Fruit fly (Drosophila melanogaster): Measurements from ENCODE around the gene CG34164.
A peak's percentile ranks its signal among the peaks of the same experiment; 100 is the strongest.

Gene CG34164

dm6 chr2L:12010877-12011666 lies 45.1 kb upstream of the CG34164 start (continued):
- TF ChIP-seq PHDP (tag; optimal IDR thresholded peaks at IDR 0.05) (peak; percentile 93), bsh (GFP tag; optimal IDR thresholded peaks at IDR 0.05) (peak; percentile 55 to 90), caup (GFP tag; optimal IDR thresholded peaks at IDR 0.05; ENCODE audit: severe bottlenecking) (peak; percentile 86), CG9437 (GFP tag; optimal IDR thresholded peaks at IDR 0.05) (peak; percentile 85), unc-4 (GFP tag; IDR thresholded peaks at IDR 0.05; ENCODE audit: partially characterized antibody) (no peak), pzg (GFP tag; optimal IDR thresholded peaks at IDR 0.05) (peak; percentile 6), NC2β (GFP tag; optimal IDR thresholded peaks at IDR 0.05) (peak; percentile 49), CG17912 (GFP tag; optimal IDR thresholded peaks at IDR 0.05) (no peak), CG12299 (tag; optimal IDR thresholded peaks at IDR 0.05) (peak; percentile 91), exex (tag; optimal IDR thresholded peaks at IDR 0.05) (peak; percentile 96), gcm (GFP tag; optimal IDR thresholded peaks at IDR 0.05) (peak; percentile 87), CG33557 (GFP tag; optimal IDR thresholded peaks at IDR 0.05) (peak; percentile 91), CG13424 (tag; optimal IDR thresholded peaks at IDR 0.05) (peak; percentile 96), CG6813 (GFP tag; optimal IDR thresholded peaks at IDR 0.05) (peak; percentile 86), pros (GFP tag; optimal IDR thresholded peaks at IDR 0.05) (no peak), CG6254 (GFP tag; optimal IDR thresholded peaks at IDR 0.05) (peak; percentile 64), shn (GFP tag; optimal IDR thresholded peaks at IDR 0.05) (peak; percentile 78), CG3726 (GFP tag; IDR thresholded peaks at IDR 0.05) (no peak), CG8388 (GFP tag; optimal IDR thresholded peaks at IDR 0.05) (peak; percentile 80), CG7745 (tag; optimal IDR thresholded peaks at IDR 0.05) (no peak), D (optimal IDR thresholded peaks at IDR 0.05) (no peak), D (GFP tag; optimal IDR thresholded peaks at IDR 0.05) (peak; percentile 78), Tbp (GFP tag; optimal IDR thresholded peaks at IDR 0.05) (no peak), tio (GFP tag; optimal IDR thresholded peaks at IDR 0.05) (no peak), Bgb (GFP tag; IDR thresholded peaks at IDR 0.05; ENCODE audit: partially characterized antibody) (no peak), CG17829 (tag; optimal IDR thresholded peaks at IDR 0.05) (peak; percentile 91), cg (GFP tag; optimal IDR thresholded peaks at IDR 0.05) (no peak), Hr51 (GFP tag; optimal IDR thresholded peaks at IDR 0.05) (peak; percentile 71 to 92), tx (GFP tag; optimal IDR thresholded peaks at IDR 0.05) (peak; percentile 72), CG11723 (GFP tag; optimal IDR thresholded peaks at IDR 0.05) (peak; percentile 89), CG7839 (tag; optimal IDR thresholded peaks at IDR 0.05) (peak; percentile 95), Oli (tag; optimal IDR thresholded peaks at IDR 0.05) (peak; percentile 95), ham (GFP tag; IDR thresholded peaks at IDR 0.05) (no peak), chif (GFP tag; optimal IDR thresholded peaks at IDR 0.05) (peak; percentile 76 to 78), Hmr (GFP tag; optimal IDR thresholded peaks at IDR 0.05) (peak; percentile 95), danr (GFP tag; IDR thresholded peaks at IDR 0.05) (no peak), Asciz (GFP tag; optimal IDR thresholded peaks at IDR 0.05) (peak; percentile 84), CG2678 (tag; optimal IDR thresholded peaks at IDR 0.05) (peak; percentile 97), CG3407 (GFP tag; optimal IDR thresholded peaks at IDR 0.05) (peak; percentile 66), ro (GFP tag; IDR thresholded peaks at IDR 0.05) (no peak), CG8359 (GFP tag; optimal IDR thresholded peaks at IDR 0.05; ENCODE audit: borderline replicate concordance) (peak; percentile 77), CG17385 (GFP tag; optimal IDR thresholded peaks at IDR 0.05) (peak; percentile 87), Vsx1 (GFP tag; optimal IDR thresholded peaks at IDR 0.05) (peak; percentile 92), cwo (GFP tag; optimal IDR thresholded peaks at IDR 0.05) (peak; percentile 88), CG15011 (GFP tag; optimal IDR thresholded peaks at IDR 0.05) (peak; percentile 91), corto (GFP tag; optimal IDR thresholded peaks at IDR 0.05) (no peak), CoRest (tag; optimal IDR thresholded peaks at IDR 0.05) (peak; percentile 97)
